Worm (Caenorhabditis elegans): ENCODE measurements around the gene srt-55.

The srt-55 gene

DNA sequence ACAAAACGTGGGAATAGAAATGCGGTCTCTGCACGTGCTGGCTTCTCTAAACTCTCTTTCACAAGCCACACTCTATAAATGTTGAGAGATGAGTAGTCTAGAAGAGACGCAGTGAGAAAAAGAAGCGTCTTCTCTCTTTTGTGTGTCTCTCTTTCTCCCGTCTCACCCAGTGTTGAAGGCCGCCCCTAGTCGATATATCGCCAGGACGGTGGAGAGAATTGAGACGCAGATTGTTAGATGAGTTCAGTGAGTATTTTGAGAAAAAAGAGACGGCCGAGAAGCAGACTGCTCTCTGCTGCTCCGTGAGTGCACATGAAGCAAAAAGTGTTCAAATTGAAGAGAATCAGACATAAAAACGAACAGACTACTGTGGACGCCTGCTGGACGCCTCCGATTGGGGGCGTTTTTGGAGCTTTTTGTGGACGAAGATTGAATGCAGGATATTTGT, 9.7 kb downstream of the srt-55 start (continued):
- peak; percentile 62; the same call in 1 of the 2 replicates for TF ChIP-seq daf-19 (GFP tag; conservative IDR thresholded peaks at IDR 0.05)
- TF ChIP-seq F37D6.2 (tag; optimal IDR thresholded peaks at IDR 0.05) = peak; percentile 71
- no peak for TF ChIP-seq zfp-2 (tag; optimal IDR thresholded peaks at IDR 0.05)
- no peak for TF ChIP-seq ztf-11 (tag; optimal IDR thresholded peaks at IDR 0.05)
- peak; percentile 95 for TF ChIP-seq hlh-30 (tag; optimal IDR thresholded peaks at IDR 0.05; ENCODE audit: insufficient read depth)
- peak in 1 of 2 experiments; percentile 99 for TF ChIP-seq unc-62 (GFP tag; optimal IDR thresholded peaks at IDR 0.05 in 1 of 2)
- no peak for TF ChIP-seq unc-62 (tag; optimal IDR thresholded peaks at IDR 0.05)
- peak; percentile 74 for TF ChIP-seq ceh-28 (tag; optimal IDR thresholded peaks at IDR 0.05)
- peak; percentile 17 for TF ChIP-seq gei-8 (GFP tag; optimal IDR thresholded peaks at IDR 0.05)
- TF ChIP-seq zfp-3 (GFP tag; conservative IDR thresholded peaks at IDR 0.05) = no peak
- TF ChIP-seq set-16 (GFP tag; IDR thresholded peaks at IDR 0.05) = peak; percentile 53
- no peak for TF ChIP-seq ZK546.5 (tag; optimal IDR thresholded peaks at IDR 0.05)
- TF ChIP-seq cey-2 (tag; optimal IDR thresholded peaks at IDR 0.05; ENCODE audit: borderline replicate concordance, insufficient read depth) = peak; percentile 34
- TF ChIP-seq egl-27 (tag; optimal IDR thresholded peaks at IDR 0.05) = no peak
- TF ChIP-seq lin-13 (GFP tag; optimal IDR thresholded peaks at IDR 0.05) = peak; percentile 38
- TF ChIP-seq nhr-48 (tag; optimal IDR thresholded peaks at IDR 0.05) = peak; percentile 94
- peak; percentile 81 for TF ChIP-seq nhr-28 (tag; optimal IDR thresholded peaks at IDR 0.05)
- no peak for TF ChIP-seq dmd-9 (GFP tag; IDR thresholded peaks at IDR 0.05)
- no peak for TF ChIP-seq ceh-44 (GFP tag; IDR thresholded peaks at IDR 0.05)
- TF ChIP-seq fos-1 (tag; optimal IDR thresholded peaks at IDR 0.05) = no peak
- TF ChIP-seq mxl-3 (GFP tag; optimal IDR thresholded peaks at IDR 0.05) = peak; percentile 87
- no peak for TF ChIP-seq F44E2.7 (GFP tag; IDR thresholded peaks at IDR 0.05)
- TF ChIP-seq mep-1 (tag; optimal IDR thresholded peaks at IDR 0.05) = peak; percentile 91
- TF ChIP-seq ctbp-1 (GFP tag; IDR thresholded peaks at IDR 0.05) = peak; percentile 85
- no peak for TF ChIP-seq unc-130 (GFP tag; optimal IDR thresholded peaks at IDR 0.05)
- no peak for TF ChIP-seq lir-3 (tag; optimal IDR thresholded peaks at IDR 0.05)
- TF ChIP-seq unc-39 (tag; optimal IDR thresholded peaks at IDR 0.05) = no peak
- TF ChIP-seq mxl-2 (GFP tag; conservative IDR thresholded peaks at IDR 0.05) = 0 out of 2 replicates have a peak, but pooled peaks have one; percentile 4
- TF ChIP-seq madf-5 (GFP tag; IDR thresholded peaks at IDR 0.05) = no peak
- peak; percentile 76 for TF ChIP-seq jun-1 (tag; optimal IDR thresholded peaks at IDR 0.05)
- TF ChIP-seq daf-12 (tag; optimal IDR thresholded peaks at IDR 0.05) = no peak
- TF ChIP-seq nhr-11 (tag; optimal IDR thresholded peaks at IDR 0.05) = peak; percentile 79
- no peak for TF ChIP-seq tag-97 (GFP tag; IDR thresholded peaks at IDR 0.05)
- no peak for TF ChIP-seq madf-9 (GFP tag; conservative IDR thresholded peaks at IDR 0.05)
- peak in 1 of 2 experiments; percentile 77 for TF ChIP-seq hif-1 (tag; optimal IDR thresholded peaks at IDR 0.05)
- no peak for TF ChIP-seq ceh-32 (tag; optimal IDR thresholded peaks at IDR 0.05; ENCODE audit: poor library complexity)
- peak; percentile 84 for TF ChIP-seq tra-1 (GFP tag; IDR thresholded peaks at IDR 0.05)
- no peak for TF ChIP-seq ZK337.2 (GFP tag; IDR thresholded peaks at IDR 0.05)
- TF ChIP-seq daf-16 (GFP tag; optimal IDR thresholded peaks at IDR 0.05) = peak; percentile 56 to 69
- peak; percentile 72 for TF ChIP-seq daf-16 (tag; optimal IDR thresholded peaks at IDR 0.05)
- peak; percentile 96 for TF ChIP-seq hmg-1.1 (GFP tag; IDR thresholded peaks at IDR 0.05)
- peak; percentile 59 for TF ChIP-seq spr-1 (tag; optimal IDR thresholded peaks at IDR 0.05)
- TF ChIP-seq nhr-6 (tag; optimal IDR thresholded peaks at IDR 0.05) = peak; percentile 92
- TF ChIP-seq lsy-2 (tag; optimal IDR thresholded peaks at IDR 0.05) = peak; percentile 70 to 93
- peak; percentile 10 for TF ChIP-seq ces-1 (GFP tag; optimal IDR thresholded peaks at IDR 0.05)
- TF ChIP-seq arid-1 (GFP tag; conservative IDR thresholded peaks at IDR 0.05) = peak; percentile 65
- TF ChIP-seq nhr-77 (tag; optimal IDR thresholded peaks at IDR 0.05) = peak; percentile 34
- peak; percentile 67 for TF ChIP-seq pha-4 (GFP tag; IDR thresholded peaks at IDR 0.05)
- peak; percentile 85 for TF ChIP-seq pha-4 (tag; optimal IDR thresholded peaks at IDR 0.05)
- TF ChIP-seq lim-7 (GFP tag; IDR thresholded peaks at IDR 0.05) = no peak
- TF ChIP-seq ceh-62 (tag; optimal IDR thresholded peaks at IDR 0.05) = no peak
- peak; percentile 50; the same call in 1 of the 2 replicates for TF ChIP-seq saeg-2 (GFP tag; IDR thresholded peaks at IDR 0.05)
